Fruit fly (Drosophila melanogaster): ENCODE measurements around the gene fzo.
A peak's percentile ranks its signal among the peaks of the same experiment; 100 is the strongest.

The fzo gene

DNA sequence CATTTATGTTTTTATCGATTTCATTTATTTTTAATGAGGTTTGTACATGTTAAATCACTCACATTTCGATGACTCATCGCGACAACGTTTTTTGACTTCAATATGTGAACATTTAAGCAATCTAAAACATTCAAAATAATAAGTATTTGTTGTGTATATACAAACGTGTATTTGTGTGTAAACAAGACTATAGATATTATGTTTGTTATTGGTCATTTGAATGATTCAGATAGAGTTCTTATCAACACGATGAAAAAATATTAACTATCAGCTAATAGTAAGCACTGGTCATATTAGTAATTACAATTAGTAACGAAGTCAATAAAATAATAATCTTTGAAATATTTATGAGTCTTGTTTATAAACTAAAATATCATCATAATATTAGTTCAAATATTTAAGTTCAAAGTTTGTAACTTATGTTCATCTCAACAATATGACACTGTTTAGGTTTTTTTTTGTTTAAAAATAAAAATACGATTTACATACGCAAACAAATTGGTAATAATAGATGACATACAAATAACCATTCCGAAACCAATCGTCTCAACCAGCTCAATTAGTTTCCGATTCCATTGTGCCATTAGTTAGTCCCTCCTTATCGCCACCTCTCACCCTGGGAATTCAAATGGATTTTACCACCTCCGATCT is 22.7 kb downstream of the fzo start:
- TF ChIP-seq noc (tag; optimal IDR thresholded peaks at IDR 0.05) = peak; percentile 86

DNA sequence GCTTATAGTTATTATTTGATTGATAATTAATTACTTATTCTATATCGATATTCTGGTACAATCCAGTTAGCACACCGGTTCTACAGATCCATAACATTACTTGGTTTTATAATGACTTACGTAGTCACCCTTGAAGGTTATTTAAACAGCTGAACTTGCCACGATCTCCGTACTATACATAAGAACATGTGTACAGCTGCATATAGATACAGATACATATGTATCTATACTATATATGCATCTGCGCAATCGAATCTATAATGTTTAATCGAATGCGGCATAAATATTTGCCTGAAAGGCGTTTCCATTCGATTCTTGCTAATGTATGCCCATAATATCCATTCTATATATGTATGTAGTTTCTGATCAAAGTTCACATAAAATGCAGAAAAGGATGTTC is 24.5 kb downstream of the fzo start:
- no peak for TF ChIP-seq noc (tag; optimal IDR thresholded peaks at IDR 0.05)

DNA sequence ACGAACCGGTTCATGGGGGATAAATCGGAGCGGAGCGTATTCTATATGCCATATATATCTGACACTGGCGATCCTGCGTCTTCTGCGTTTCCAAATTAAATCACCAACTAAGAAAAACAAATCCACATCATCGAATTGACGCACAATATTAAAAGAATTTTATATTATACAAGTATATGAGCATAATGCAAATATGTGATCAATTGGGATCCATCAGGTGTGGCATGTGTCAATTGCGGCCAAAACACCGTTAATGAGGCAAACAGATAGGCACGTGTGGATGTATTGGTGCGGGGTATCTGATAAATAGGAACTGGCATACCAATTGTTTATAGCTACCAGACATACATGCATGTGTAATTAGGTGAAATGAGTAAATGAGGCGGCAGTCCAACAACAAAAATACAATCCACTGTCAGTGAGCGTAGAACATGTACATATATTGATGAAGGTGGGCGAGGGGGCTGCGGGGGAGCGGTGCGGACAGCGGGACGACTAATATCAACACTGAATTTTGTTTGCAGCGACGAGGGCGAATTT is 25.7 kb downstream of the fzo start:
- peak; percentile 56 for TF ChIP-seq noc (tag; optimal IDR thresholded peaks at IDR 0.05)

DNA sequence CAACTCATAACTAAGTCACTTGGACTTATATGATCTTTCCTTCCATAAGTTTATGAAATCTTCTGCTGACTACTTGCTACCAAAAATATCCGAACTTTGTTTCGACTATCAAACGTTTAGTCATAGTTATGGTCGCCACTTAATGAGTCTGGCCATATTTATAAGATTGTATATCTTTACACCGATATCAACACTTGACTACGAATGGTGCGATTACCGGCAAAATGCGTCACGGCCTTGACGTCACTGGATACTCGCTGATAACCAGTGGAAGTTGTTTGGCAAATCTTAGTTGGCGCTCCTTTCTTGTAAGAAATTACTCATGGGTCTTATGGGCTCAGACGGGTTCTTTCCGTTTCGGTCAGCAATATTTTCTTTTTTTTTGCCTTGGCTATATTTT is 26.4 kb downstream of the fzo start:
- no peak for TF ChIP-seq noc (tag; optimal IDR thresholded peaks at IDR 0.05)

DNA sequence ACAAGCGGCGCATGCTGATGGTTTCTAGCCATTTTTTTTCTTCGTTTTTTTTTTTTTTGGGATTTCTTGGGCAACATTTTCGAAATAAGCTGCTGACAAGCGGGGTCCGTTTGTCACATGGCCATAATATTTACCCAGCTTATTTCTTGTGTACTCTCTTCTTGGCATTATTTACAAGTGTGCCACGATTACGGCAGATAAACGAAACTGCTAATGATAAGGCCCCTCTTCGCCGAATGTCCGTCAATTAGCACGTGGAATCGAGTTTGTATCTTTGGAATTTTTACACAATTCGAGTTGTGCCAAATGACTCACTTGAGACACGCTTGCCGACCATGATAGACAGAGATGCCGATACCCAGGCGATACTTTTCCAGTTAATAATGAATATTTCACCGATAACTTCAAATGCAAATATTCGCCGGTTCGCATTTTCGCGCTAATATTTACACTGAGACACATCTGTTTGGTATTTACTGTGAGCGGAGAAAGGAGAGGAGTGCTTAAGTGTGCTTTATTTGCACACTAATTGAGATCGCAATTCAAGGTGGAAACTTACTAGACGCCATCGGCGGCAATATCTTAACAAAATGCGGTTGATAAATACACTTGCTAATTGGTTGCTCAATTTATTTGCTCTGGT is 27.3 kb downstream of the fzo start:
- peak; percentile 87 for TF ChIP-seq noc (tag; optimal IDR thresholded peaks at IDR 0.05)

DNA sequence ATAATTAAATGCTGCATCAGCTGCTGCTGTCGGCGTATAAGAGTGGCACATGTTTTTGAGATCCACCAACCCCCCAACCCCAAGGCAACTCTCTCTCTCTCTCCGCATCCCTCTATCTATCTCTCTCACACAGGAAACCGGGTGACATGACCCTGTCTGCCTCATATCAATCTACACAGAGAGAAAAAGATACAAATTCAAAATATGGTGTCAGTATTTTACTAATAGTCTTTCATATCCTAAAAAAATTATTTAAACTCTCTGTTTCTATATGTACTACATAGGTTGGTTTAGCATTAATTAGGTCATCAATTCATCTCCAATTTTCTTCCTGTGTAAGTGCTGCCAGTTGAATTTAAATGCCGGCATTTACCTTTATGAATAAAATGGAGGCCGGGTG is 28.5 kb downstream of the fzo start:
- peak; percentile 76 for TF ChIP-seq noc (tag; optimal IDR thresholded peaks at IDR 0.05)

DNA sequence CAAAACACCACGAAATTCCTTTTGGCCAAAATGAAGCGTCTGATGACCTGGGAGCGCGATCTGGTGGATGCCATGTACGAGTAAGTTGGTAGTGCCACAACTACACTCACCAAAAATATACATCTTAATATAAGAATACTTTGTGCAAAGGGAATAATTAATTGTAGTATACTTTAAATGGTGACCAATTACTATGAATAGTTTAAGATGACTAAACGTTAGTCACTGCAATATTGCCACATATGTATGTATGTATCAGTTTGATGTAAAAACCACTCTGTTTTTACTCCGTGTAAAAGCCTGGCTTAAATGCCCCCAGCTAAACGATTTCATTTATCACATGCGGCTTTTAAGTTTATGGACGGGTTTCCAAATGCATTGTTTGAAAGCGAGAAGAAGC is 29.1 kb downstream of the fzo start:
- no peak for TF ChIP-seq noc (tag; optimal IDR thresholded peaks at IDR 0.05)

DNA sequence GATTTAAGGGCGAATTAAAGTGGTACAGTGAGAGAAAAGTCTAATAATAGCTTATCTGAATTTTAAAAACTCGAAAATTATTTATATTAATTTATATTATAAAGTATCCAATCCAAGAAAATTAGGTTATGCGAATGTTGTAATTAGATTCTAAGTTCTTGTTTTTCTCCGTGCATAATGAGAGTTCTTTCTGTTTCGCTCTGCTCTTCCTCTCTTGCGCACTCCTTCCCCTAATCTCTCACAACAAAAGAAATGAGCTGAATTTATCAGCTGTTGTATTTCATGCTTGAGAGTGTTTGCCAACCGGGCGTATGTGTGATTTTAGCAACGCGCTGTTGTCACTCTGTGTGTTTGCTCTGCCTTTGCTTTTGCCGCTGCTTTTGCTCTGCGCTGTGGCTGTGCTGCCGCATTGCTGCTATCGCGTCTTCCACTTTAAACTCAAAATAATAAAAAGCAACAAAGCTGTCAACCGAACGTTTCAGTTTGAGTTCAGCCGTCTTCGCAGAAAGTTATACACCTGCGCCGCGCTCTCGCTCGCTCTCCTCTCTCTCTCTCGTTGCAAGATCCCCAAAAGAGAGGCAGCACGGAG is 30.3 kb downstream of the fzo start, which contains the start of gene CG46310:
Gene CG46310, plus strand, starts transcription at position 481 of the 589 bp plus-strand sequence.
- peak; percentile 90 for TF ChIP-seq noc (tag; optimal IDR thresholded peaks at IDR 0.05)

DNA sequence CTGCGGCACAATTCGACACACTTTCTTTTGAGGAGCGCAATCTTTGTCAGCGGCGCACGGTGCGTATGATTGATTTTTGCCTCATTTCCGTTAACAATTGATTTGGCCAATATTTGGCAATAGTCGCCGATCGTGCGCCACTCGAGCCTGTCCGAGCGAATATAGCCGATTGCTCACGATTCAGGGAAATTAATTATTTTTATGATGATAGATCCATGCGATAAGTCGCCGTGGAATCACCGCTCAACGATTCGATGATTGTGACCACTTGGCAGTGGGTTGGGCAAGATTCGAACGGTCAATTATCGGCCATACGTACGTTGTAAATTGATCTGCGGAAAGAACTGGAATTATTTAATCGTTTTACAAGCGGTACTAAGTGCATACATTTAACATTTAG is 32.0 kb downstream of the fzo start:
- peak; percentile 42 for TF ChIP-seq noc (tag; optimal IDR thresholded peaks at IDR 0.05)

DNA sequence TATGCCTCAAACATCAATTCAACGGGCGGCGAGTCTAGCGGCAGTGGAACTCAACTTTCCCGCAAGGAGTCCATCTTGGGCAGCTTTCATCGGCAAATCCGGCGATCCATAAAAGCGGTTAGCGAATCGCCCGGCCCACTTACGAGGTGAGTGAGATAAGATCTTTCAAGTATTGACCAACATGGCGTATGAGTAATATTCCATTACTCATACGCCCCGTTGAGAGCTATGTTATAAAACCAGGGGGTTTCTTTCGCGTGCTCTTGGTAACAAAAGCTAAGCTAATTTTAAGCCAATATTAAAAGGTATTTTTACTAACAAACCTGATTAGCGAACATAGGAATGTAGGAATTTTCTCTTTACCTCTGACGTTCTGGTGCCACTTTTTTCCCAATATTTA is 33.5 kb downstream of the fzo start:
- no peak for TF ChIP-seq noc (tag; optimal IDR thresholded peaks at IDR 0.05)

DNA sequence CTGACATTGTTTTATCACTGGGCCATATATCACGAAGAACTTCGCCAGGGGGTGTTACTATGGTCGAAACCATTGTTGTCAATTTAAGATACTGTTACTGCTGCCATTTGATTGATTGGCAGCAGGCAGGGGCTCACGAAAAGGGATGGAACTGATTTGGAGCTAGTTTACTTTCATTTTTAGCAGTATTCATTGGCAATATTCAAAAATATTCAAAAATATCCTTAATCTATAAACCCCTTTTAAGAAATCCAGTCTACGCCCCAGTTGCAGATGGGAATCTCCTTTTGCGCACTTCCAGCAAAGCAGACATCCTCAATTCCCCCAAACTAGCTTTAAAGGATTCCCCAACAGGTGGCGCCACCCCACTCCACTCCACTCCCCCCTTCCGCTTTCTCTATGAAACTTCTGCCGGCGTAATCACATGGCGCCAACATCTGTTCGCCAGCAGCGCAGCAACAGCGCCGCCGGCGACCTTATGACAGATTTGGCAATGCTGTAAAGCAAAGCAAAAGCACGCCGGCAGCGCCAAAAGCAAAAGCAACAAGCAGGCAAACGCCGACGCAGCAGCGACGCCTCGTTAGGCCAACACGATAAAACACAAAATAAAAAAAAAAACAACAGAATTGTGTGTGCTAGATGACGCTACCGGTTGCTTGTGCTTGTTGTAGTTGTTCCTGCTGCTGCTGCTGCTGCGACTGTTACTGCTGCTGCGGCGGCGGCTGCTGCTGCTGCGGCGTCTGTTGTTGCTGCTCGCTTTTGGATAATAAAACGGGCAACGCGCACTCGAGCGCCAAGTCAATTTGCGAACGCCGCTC is 36.1 kb downstream of the fzo start, which contains the start of gene Irk1:
Gene Irk1, plus strand, starts transcription at position 811 of the 818 bp plus-strand sequence.
- TF ChIP-seq noc (tag; optimal IDR thresholded peaks at IDR 0.05) = peak; percentile 17

DNA sequence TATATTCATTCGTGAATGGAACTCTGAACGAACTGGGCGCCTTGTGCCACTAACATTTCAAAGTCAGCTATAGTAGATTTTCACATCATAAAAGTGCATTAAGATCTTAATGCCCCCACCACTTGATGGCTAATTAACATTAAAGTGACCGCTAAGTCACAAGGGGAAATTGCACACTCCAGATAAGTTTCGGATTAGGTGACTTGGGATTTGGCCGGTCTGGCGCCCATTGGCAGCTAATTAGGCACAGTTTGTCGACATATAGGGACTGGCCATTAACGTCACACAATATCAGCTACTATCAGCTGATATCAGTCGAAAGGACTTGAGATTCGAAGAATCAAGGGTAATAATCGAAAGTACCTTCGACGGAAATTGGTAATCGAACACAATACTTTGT is 39.2 kb downstream of the fzo start:
- TF ChIP-seq noc (tag; optimal IDR thresholded peaks at IDR 0.05) = no peak

DNA sequence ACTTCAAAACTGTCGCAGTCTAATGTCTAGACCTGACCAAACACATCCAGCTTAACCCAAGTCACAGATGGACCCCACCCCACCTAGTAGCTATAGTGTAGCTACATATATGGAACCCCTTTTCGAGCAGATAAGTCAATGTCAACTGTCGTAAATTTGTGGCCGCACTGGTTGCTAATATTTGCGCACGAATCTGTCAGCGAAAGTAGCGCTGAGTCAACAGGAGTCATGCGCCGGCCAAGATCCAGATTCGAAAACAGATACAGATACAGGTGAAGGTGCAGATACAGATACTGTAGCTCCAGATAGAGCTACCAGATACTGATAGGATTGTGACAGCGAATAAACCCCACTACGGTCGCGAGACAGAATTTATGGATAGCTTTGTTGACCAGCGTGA is 39.7 kb downstream of the fzo start:
- peak; percentile 73 for TF ChIP-seq noc (tag; optimal IDR thresholded peaks at IDR 0.05)

DNA sequence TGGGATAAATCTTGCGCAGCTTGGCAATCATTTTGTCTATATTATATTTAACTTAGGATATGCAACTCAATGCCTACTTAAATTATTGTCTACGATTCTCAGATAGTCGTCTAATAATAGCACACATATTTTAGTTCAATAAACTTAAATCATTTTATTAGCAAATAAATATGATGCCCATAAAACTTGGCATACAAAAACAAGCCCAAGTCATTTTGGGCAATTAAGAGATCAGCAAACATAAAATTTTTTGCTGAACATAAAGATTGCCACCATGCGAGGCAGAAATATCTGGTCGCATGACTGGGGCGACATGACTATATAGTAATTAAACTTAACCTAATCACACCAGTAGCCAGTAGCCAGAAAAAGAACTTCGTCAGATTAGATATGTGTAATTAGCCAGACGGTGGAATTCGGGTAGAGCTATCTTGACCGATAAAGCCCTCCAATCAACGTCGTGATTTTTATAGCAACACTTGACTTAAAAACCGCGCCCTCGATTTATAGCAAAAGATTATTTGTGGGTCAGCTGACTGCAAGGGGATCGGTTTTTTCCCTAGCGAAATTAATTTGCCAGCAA is 42.5 kb downstream of the fzo start, which contains the start of gene CG13829:
Gene CG13829, minus strand, starts transcription at position 51 of the 583 bp plus-strand sequence.
- TF ChIP-seq noc (tag; optimal IDR thresholded peaks at IDR 0.05) = peak; percentile 74

DNA sequence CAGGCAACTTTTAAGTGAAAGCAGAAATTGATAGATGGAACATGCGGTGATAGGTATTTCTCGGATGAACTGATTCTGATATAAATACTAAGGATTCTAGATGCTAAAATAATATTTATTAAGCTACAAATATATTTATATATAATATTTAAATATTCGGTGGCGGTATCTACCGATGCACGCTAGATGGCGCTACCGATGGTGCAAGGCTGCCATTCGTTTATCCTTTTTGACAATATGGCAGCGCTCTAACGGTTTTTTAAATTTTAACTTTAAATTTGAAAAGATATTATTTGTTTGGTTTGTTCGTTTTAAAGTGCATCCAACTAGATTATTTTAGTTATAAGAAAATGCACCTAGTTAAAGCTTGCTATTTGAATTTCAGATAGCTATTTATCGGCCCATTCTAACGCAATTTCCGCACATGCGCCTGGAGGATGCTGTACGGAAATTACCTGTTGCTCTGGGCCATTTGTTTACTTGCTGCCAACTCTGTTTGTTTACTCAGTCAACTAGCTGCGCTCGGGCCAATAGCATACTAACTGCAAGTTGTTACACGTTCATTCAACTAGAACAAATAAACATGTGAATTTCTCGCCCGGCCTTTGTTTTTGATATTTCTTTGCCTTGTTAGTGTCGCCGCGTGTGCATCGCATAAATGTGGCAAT is 44.4 kb downstream of the fzo start, which contains the start of gene VhaAC39-2:
Gene VhaAC39-2, minus strand, starts transcription at position 28 of the 668 bp plus-strand sequence.
- no peak for TF ChIP-seq noc (tag; optimal IDR thresholded peaks at IDR 0.05)
